Worm (Caenorhabditis elegans): ENCODE data around the gene C26H9A.4.

DNA sequence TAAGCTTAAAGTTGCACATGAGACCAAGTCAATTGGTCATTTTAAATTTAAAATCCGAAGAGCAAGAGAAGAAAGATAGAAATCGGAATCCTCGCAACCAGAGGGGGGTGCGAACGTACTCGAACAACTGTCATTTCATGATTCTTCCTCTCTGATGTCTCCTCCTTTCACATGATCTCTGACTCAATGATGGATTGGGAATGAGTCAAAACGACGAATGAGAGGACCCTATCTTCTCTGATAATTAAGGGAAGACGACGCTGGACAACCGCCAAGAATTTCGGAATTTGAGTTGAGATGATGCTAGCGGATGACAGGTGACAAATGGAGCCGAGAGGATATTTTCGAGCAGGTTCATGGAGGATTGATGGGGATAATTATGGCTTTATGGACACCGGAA is 15.9 kb upstream of the C26H9A.4 start:
- TF ChIP-seq hnd-1 (tag; optimal IDR thresholded peaks at IDR 0.05) (no peak), ets-7 (tag; optimal IDR thresholded peaks at IDR 0.05) (no peak)

All from whole organism, early embryonic.